Worm (Caenorhabditis elegans) whole organism, young adult: ENCODE data around the gene Y47D7A.2.

Experiments
- B0035.1 ChIP-seq: sonication (generic microtip); optimal IDR thresholded peaks from 2 replicates; lab custom pipeline; 2016; ENCODE audit warnings: missing genetic modification characterization, mild to moderate bottlenecking, missing compliant biosample characterization, missing genotype, missing genetic modification reagents
- D2030.7 ChIP-seq: fragments of 200-800 bp; sonication (Bioruptor generic); IDR thresholded peaks from 2 replicates; pipeline ENCODE4 v1.3.6; 2022; ENCODE audit warnings: missing genetic modification reagents, missing genetic modification characterization, missing compliant biosample characterization
- F23B12.7 ChIP-seq: sonication (generic microtip); optimal IDR thresholded peaks from 2 replicates; lab custom pipeline; 2017; ENCODE audit warnings: missing genetic modification characterization, mild to moderate bottlenecking, missing compliant biosample characterization, antibody characterized with exemption, moderate library complexity; ENCODE audit not compliant: insufficient read depth
- F57A8.1 ChIP-seq: fragments of 200-800 bp; sonication (Bioruptor generic); optimal IDR thresholded peaks from 2 replicates; lab custom pipeline; 2018; ENCODE audit warnings: mild to moderate bottlenecking, missing genetic modification characterization, moderate library complexity, missing compliant biosample characterization
- F57C9.4 ChIP-seq: sonication (generic microtip); optimal IDR thresholded peaks from 2 replicates; lab custom pipeline; 2017; ENCODE audit warnings: mild to moderate bottlenecking, missing genetic modification characterization, missing compliant biosample characterization
- T26A5.8 ChIP-seq: sonication (generic microtip); optimal IDR thresholded peaks from 2 replicates; lab custom pipeline; 2016; ENCODE audit warnings: missing genetic modification characterization, missing compliant biosample characterization
- Y95B8A.8 ChIP-seq: fragments of 200-800 bp; sonication (Bioruptor generic); IDR thresholded peaks from 2 replicates; pipeline ENCODE4 v1.3.6; 2022; ENCODE audit warnings: missing genetic modification reagents, missing genetic modification characterization, missing compliant biosample characterization
- ZK185.1 ChIP-seq: sonication (generic microtip); optimal IDR thresholded peaks from 2 replicates; lab custom pipeline; 2016; ENCODE audit warnings: mild to moderate bottlenecking, missing genetic modification characterization, missing compliant biosample characterization; ENCODE audit not compliant: poor library complexity, severe bottlenecking
- akir-1 ChIP-seq: fragments of 200-800 bp; sonication (Bioruptor generic); optimal IDR thresholded peaks from 2 replicates; lab custom pipeline; 2018; ENCODE audit warnings: mild to moderate bottlenecking, missing genetic modification characterization, moderate library complexity, missing compliant biosample characterization
- attf-5 ChIP-seq: fragments of 200-800 bp; sonication (Bioruptor generic); optimal IDR thresholded peaks from 2 replicates; lab custom pipeline; 2018; ENCODE audit warnings: mild to moderate bottlenecking, missing genetic modification characterization, missing compliant biosample characterization
- bed-1 ChIP-seq: fragments of 200-800 bp; sonication (Bioruptor generic); IDR thresholded peaks from 2 replicates; pipeline ENCODE4 v1.3.6; 2022; ENCODE audit warnings: missing genetic modification reagents, missing genetic modification characterization, missing compliant biosample characterization
- bed-2 ChIP-seq: fragments of 200-800 bp; sonication (Bioruptor generic); IDR thresholded peaks from 2 replicates; pipeline ENCODE4 v1.3.6; 2022; ENCODE audit warnings: missing genetic modification reagents, missing genetic modification characterization, missing compliant biosample characterization
- ceh-79 ChIP-seq: sonication (generic microtip); optimal IDR thresholded peaks from 2 replicates; lab custom pipeline; 2017; ENCODE audit warnings: mild to moderate bottlenecking, missing genetic modification characterization, missing compliant biosample characterization
- die-1 ChIP-seq: sonication (generic microtip); optimal IDR thresholded peaks from 2 replicates; lab custom pipeline; 2016; ENCODE audit warnings: missing genotype, mild to moderate bottlenecking, missing genetic modification characterization, missing compliant biosample characterization
- dox-1 ChIP-seq: fragments of 200-800 bp; sonication (Bioruptor generic); IDR thresholded peaks from 2 replicates; pipeline ENCODE4 v1.3.6; 2022; ENCODE audit warnings: missing genetic modification reagents, missing genetic modification characterization, missing compliant biosample characterization
- egl-44 ChIP-seq: fragments of 200-800 bp; sonication (Bioruptor generic); IDR thresholded peaks from 2 replicates; pipeline ENCODE4 v1.3.6; 2022; ENCODE audit warnings: missing genetic modification reagents, missing genetic modification characterization, missing compliant biosample characterization
- ekl-4 ChIP-seq: fragments of 200-800 bp; sonication (Bioruptor generic); IDR thresholded peaks from 2 replicates; pipeline ENCODE4 v1.3.6; 2022; ENCODE audit warnings: missing genetic modification reagents, missing genetic modification characterization, missing compliant biosample characterization
- ets-4 ChIP-seq: fragments of 200-800 bp; sonication (Bioruptor generic); optimal IDR thresholded peaks from 2 replicates; lab custom pipeline; 2018; ENCODE audit warnings: mild to moderate bottlenecking, missing genetic modification characterization, missing compliant biosample characterization
- hlh-12 ChIP-seq: sonication (generic microtip); optimal IDR thresholded peaks from 2 replicates; lab custom pipeline; 2016; ENCODE audit warnings: missing genetic modification characterization, missing compliant biosample characterization
- hmg-1.2 ChIP-seq: fragments of 200-800 bp; sonication (Bioruptor generic); IDR thresholded peaks from 2 replicates; pipeline ENCODE4 v1.3.6; 2022; ENCODE audit warnings: missing genetic modification reagents, missing genetic modification characterization, missing compliant biosample characterization
- hrde-1 ChIP-seq: sonication (generic microtip); optimal IDR thresholded peaks from 2 replicates; lab custom pipeline; 2016; ENCODE audit warnings: missing genetic modification characterization, mild to moderate bottlenecking, missing compliant biosample characterization, moderate library complexity, missing genotype, missing genetic modification reagents, borderline replicate concordance
- hsf-1 ChIP-seq: fragments of 200-800 bp; sonication (Bioruptor generic); IDR thresholded peaks from 2 replicates; pipeline ENCODE4 v1.3.6; 2022; ENCODE audit warnings: missing genetic modification reagents, missing genetic modification characterization, missing compliant biosample characterization
- lin-35 ChIP-seq, 3 experiments: fragments of 150-350 bp in 2 of 3; sonication (generic microtip) in 1 of 3; optimal IDR thresholded peaks; 2 replicates each; lab custom pipeline; 2014 to 2018; ENCODE audit warnings: missing biosample characterization in 3 of 3, missing genetic modification characterization in 3 of 3, missing genetic modification reagents in 3 of 3
- lir-1 ChIP-seq: fragments of 200-800 bp; sonication (Bioruptor generic); conservative IDR thresholded peaks from 2 replicates; pipeline ENCODE4 v1.3.6; 2022; ENCODE audit warnings: missing genetic modification reagents, missing genetic modification characterization, missing compliant biosample characterization
- lsl-1 ChIP-seq: fragments of 200-800 bp; sonication (Bioruptor generic); optimal IDR thresholded peaks from 2 replicates; lab custom pipeline; 2018; ENCODE audit warnings: mild to moderate bottlenecking, missing genetic modification characterization, moderate library complexity, missing compliant biosample characterization
- madf-10 ChIP-seq: sonication (generic microtip); optimal IDR thresholded peaks from 2 replicates; lab custom pipeline; 2016; ENCODE audit warnings: mild to moderate bottlenecking, missing genetic modification characterization, missing compliant biosample characterization
- madf-8 ChIP-seq: fragments of 200-800 bp; sonication (Bioruptor generic); conservative IDR thresholded peaks from 2 replicates; pipeline ENCODE4 v1.3.6; 2022; ENCODE audit warnings: missing genetic modification reagents, missing genetic modification characterization, missing compliant biosample characterization
- mcd-1 ChIP-seq: fragments of 200-800 bp; sonication (Bioruptor generic); IDR thresholded peaks from 2 replicates; pipeline ENCODE4 v1.3.6; 2022; ENCODE audit warnings: missing genetic modification reagents, missing genetic modification characterization, missing compliant biosample characterization
- nfyb-1 ChIP-seq: fragments of 200-800 bp; sonication (Bioruptor generic); IDR thresholded peaks from 2 replicates; pipeline ENCODE4 v1.3.6; 2022; ENCODE audit warnings: missing genetic modification reagents, missing genetic modification characterization, missing compliant biosample characterization
- pbrm-1 ChIP-seq: fragments of 200-800 bp; sonication (Bioruptor generic); IDR thresholded peaks from 2 replicates; pipeline ENCODE4 v1.3.6; 2022; ENCODE audit warnings: missing genetic modification reagents, missing genetic modification characterization, missing compliant biosample characterization
- rcor-1 ChIP-seq: fragments of 200-800 bp; sonication (Bioruptor generic); IDR thresholded peaks from 2 replicates; pipeline ENCODE4 v1.3.6; 2022; ENCODE audit warnings: missing genetic modification reagents, missing genetic modification characterization, missing compliant biosample characterization
- repo-1 ChIP-seq: sonication (generic microtip); optimal IDR thresholded peaks from 2 replicates; lab custom pipeline; 2017; ENCODE audit warnings: mild to moderate bottlenecking, missing genetic modification characterization, missing compliant biosample characterization
- sdz-38 ChIP-seq: sonication (generic microtip); optimal IDR thresholded peaks from 2 replicates; lab custom pipeline; 2016; ENCODE audit warnings: missing genotype, missing genetic modification characterization, missing compliant biosample characterization
- snpc-1.1 ChIP-seq: sonication (generic microtip); optimal IDR thresholded peaks from 2 replicates; lab custom pipeline; 2017; ENCODE audit warnings: missing genetic modification characterization, mild to moderate bottlenecking, missing compliant biosample characterization, antibody characterized with exemption, moderate library complexity, missing genotype, missing genetic modification reagents; ENCODE audit not compliant: insufficient read depth
- sptf-2 ChIP-seq: fragments of 200-800 bp; sonication (Bioruptor generic); optimal IDR thresholded peaks from 2 replicates; lab custom pipeline; 2018; ENCODE audit warnings: mild to moderate bottlenecking, missing genetic modification characterization, missing compliant biosample characterization
- zfh-2 ChIP-seq: fragments of 200-800 bp; sonication (Bioruptor generic); conservative IDR thresholded peaks from 2 replicates; pipeline ENCODE4 v1.3.6; 2022; ENCODE audit warnings: missing genetic modification reagents, missing genetic modification characterization, missing compliant biosample characterization
- ztf-22 ChIP-seq: fragments of 200-800 bp; sonication (Bioruptor generic); optimal IDR thresholded peaks from 2 replicates; lab custom pipeline; 2018; ENCODE audit warnings: mild to moderate bottlenecking, missing genetic modification characterization, moderate library complexity, missing compliant biosample characterization
- ztf-3 ChIP-seq: fragments of 200-800 bp; sonication (Bioruptor generic); optimal IDR thresholded peaks from 2 replicates; lab custom pipeline; 2018; ENCODE audit warnings: mild to moderate bottlenecking, missing genetic modification characterization, missing compliant biosample characterization

Y47D7A.2 gene

DNA sequence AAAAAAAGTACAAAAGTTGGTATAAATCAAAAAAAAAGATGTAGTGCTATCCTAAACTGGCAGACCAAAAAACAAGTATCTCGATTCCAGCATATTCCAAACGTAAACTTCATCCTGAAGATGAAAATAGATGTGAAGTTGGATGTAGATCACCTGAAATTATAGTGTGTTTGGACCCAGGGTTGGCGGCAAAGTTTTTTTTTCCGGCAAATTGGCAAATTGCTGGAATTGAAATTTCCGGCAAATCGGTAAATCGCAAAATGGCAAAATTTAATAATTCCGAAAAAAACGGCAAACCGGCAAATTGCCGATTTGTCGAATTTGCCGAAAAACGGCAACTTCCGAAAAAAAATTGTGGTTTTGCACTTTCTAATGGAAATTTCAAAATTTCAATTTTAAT is 35.6 kb upstream of the Y47D7A.2 start, which contains the start of gene F13A2.2:
F13A2.2 (minus strand) TSS at position 101 of the 400 bp plus-strand sequence.
- TF ChIP-seq attf-5 (GFP tag; lab: Kevin White, UChicago) (no peak), snpc-1.1 (tag; lab: Kevin White, UChicago) (no peak)

DNA sequence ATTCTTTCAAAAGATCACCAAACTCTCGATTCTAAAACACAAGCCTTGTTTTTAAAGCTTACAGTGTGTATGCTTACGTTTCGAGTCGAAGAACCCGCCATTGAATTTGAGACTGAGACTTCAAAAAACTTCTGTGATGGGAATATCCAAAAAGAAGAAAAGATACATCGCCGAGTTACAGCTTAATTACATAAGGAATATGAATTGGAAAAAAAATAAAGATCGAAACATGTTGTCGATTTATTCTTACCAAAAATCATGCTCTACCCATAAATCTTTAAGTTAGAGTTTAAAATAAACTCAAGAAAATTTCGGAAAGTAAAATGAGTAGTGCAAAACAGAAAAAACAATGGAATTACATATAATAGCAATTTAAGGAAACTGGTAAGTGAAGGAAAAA is 33.9 kb upstream of the Y47D7A.2 start, which contains the start of gene F13A2.10:
F13A2.10 (minus strand) TSS at position 101 of the 400 bp plus-strand sequence.
- TF ChIP-seq hlh-12 (tag; lab: Kevin White, UChicago) (no peak), B0035.1 (tag; lab: Kevin White, UChicago) (no peak), nfyb-1 (GFP tag; lab: Robert Waterston, UW) (no peak), lir-1 (GFP tag; lab: Robert Waterston, UW) (no peak), ZK185.1 (no peak), madf-8 (GFP tag; lab: Robert Waterston, UW) (no peak), madf-10 (no peak), ceh-79 (no peak), T26A5.8 (no peak), Y95B8A.8 (no peak), pbrm-1 (GFP tag; lab: Robert Waterston, UW) (no peak), hrde-1 (no peak), akir-1 (GFP tag; lab: Kevin White, UChicago) (no peak), ekl-4 (no peak), F23B12.7 (tag; lab: Kevin White, UChicago) (no peak)

- TF ChIP-seq mcd-1 (GFP tag; lab: Robert Waterston, UW) (no peak), sptf-2 (no peak), lir-1 (GFP tag; lab: Robert Waterston, UW) (no peak), F57C9.4 (tag; lab: Kevin White, UChicago) (no peak), bed-2 (no peak), hmg-1.2 (GFP tag; lab: Robert Waterston, UW) (no peak), sdz-38 (tag; lab: Kevin White, UChicago) (no peak), F57A8.1 (GFP tag; lab: Kevin White, UChicago) (no peak), zfh-2 (no peak), egl-44 (no peak)
These were observed 32.7 kb upstream of the Y47D7A.2 start, which contains the start of gene F13A2.9 for ce11 chrV:4387402-4387801. F13A2.9 (minus strand) TSS chrV:4387502.

ce11 chrV:4387916-4388315 is 32.2 kb upstream of the Y47D7A.2 start:
- TF ChIP-seq lsl-1 (GFP tag; lab: Kevin White, UChicago): no peak
- no peak for TF ChIP-seq repo-1 (tag; lab: Kevin White, UChicago)
- TF ChIP-seq hrde-1: no peak
- no peak for TF ChIP-seq bed-1 (GFP tag; lab: Robert Waterston, UW)
- no peak for TF ChIP-seq D2030.7
- TF ChIP-seq F57C9.4 (tag; lab: Kevin White, UChicago): no peak
- TF ChIP-seq dox-1 (GFP tag; lab: Robert Waterston, UW): no peak
- no peak for TF ChIP-seq lin-35 (GFP tag; optimal IDR thresholded peaks at IDR 0.05; lab: Kevin White, UChicago)
- no peak for TF ChIP-seq rcor-1
- TF ChIP-seq die-1 (tag; lab: Kevin White, UChicago): no peak
- no peak for TF ChIP-seq ztf-3 (GFP tag; lab: Kevin White, UChicago)
- no peak for TF ChIP-seq hsf-1 (GFP tag; lab: Robert Waterston, UW)
- no peak for TF ChIP-seq pbrm-1 (GFP tag; lab: Robert Waterston, UW)
- no peak for TF ChIP-seq ets-4 (GFP tag; lab: Kevin White, UChicago)
- no peak for TF ChIP-seq ztf-22 (GFP tag; lab: Kevin White, UChicago)
- no peak for TF ChIP-seq hmg-1.2 (GFP tag; lab: Robert Waterston, UW)
- TF ChIP-seq sptf-2: no peak
